Worm (Caenorhabditis elegans) whole organism, late embryonic: Measurements from ENCODE around the gene T28F3.8.
A peak's percentile ranks its signal among the peaks of the same experiment; 100 is the strongest.

ENCODE experiments used
- C38D4.7 ChIP-seq: fragments of 200-800 bp; sonication (Bioruptor generic); optimal IDR thresholded peaks from 2 replicates; lab custom pipeline; 2018; ENCODE audit warnings: mild to moderate bottlenecking, missing genetic modification characterization, moderate library complexity, missing compliant biosample characterization
- ama-1 ChIP-seq: fragments of 150-350 bp; optimal IDR thresholded peaks from 2 replicates; lab custom pipeline; 2014
- ceh-18 ChIP-seq: sonication (generic microtip); optimal IDR thresholded peaks from 2 replicates; lab custom pipeline; 2016; ENCODE audit warnings: missing genetic modification characterization, missing compliant biosample characterization
- ceh-45 ChIP-seq: fragments of 200-800 bp; sonication (Bioruptor generic); IDR thresholded peaks from 2 replicates; pipeline ENCODE4 v1.3.6; 2022; ENCODE audit warnings: missing genetic modification reagents, missing genetic modification characterization, missing compliant biosample characterization
- ceh-6 ChIP-seq: fragments of 200-800 bp; sonication (Bioruptor generic); optimal IDR thresholded peaks from 2 replicates; lab custom pipeline; 2018; ENCODE audit warnings: mild to moderate bottlenecking, missing genetic modification characterization, missing compliant biosample characterization
- ceh-9 ChIP-seq: sonication (generic microtip); optimal IDR thresholded peaks from 2 replicates; lab custom pipeline; 2016; ENCODE audit warnings: mild to moderate bottlenecking, missing genetic modification characterization, inconsistent platforms, missing compliant biosample characterization
- fkh-6 ChIP-seq: sonication (generic microtip); optimal IDR thresholded peaks from 2 replicates; lab custom pipeline; 2016; ENCODE audit warnings: missing genetic modification characterization, missing compliant biosample characterization
- gmeb-2 ChIP-seq: sonication (generic microtip); optimal IDR thresholded peaks from 2 replicates; lab custom pipeline; 2016; ENCODE audit warnings: missing genetic modification characterization, inconsistent platforms, missing compliant biosample characterization
- hlh-30 ChIP-seq: sonication (generic microtip); optimal IDR thresholded peaks from 2 replicates; lab custom pipeline; 2017; ENCODE audit warnings: antibody characterized with exemption, missing genetic modification characterization, missing compliant biosample characterization; ENCODE audit not compliant: insufficient read depth
- hlh-6 ChIP-seq: sonication (generic microtip); optimal IDR thresholded peaks from 2 replicates; lab custom pipeline; 2016; ENCODE audit warnings: missing genotype, missing genetic modification characterization, missing compliant biosample characterization
- lim-6 ChIP-seq: sonication (generic microtip); optimal IDR thresholded peaks from 2 replicates; lab custom pipeline; 2016; ENCODE audit warnings: missing genetic modification characterization, missing compliant biosample characterization
- nhr-232 ChIP-seq: sonication (generic microtip); optimal IDR thresholded peaks from 2 replicates; lab custom pipeline; 2016; ENCODE audit warnings: missing genetic modification characterization, missing compliant biosample characterization
- npax-4 ChIP-seq: sonication (generic microtip); optimal IDR thresholded peaks from 2 replicates; lab custom pipeline; 2016; ENCODE audit warnings: missing genetic modification characterization, missing compliant biosample characterization
- pag-3 ChIP-seq: sonication (generic microtip); optimal IDR thresholded peaks from 2 replicates; lab custom pipeline; 2016; ENCODE audit warnings: missing compliant biosample characterization, missing genetic modification characterization, borderline replicate concordance
- pat-9 ChIP-seq: fragments of 200-800 bp; sonication (Bioruptor generic); optimal IDR thresholded peaks from 2 replicates; lab custom pipeline; 2018; ENCODE audit warnings: mild to moderate bottlenecking, missing genetic modification characterization, moderate library complexity, missing compliant biosample characterization
- pha-2 ChIP-seq: sonication (generic microtip); optimal IDR thresholded peaks from 2 replicates; lab custom pipeline; 2017; ENCODE audit warnings: mild to moderate bottlenecking, missing genetic modification characterization, missing compliant biosample characterization
- ref-2 ChIP-seq: sonication (generic microtip); optimal IDR thresholded peaks from 2 replicates; lab custom pipeline; 2016; ENCODE audit warnings: missing genetic modification characterization, missing compliant biosample characterization
- rnt-1 ChIP-seq: sonication (generic microtip); optimal IDR thresholded peaks from 2 replicates; lab custom pipeline; 2016; ENCODE audit warnings: missing genetic modification characterization, missing compliant biosample characterization
- sdc-2 ChIP-seq: sonication (generic microtip); optimal IDR thresholded peaks from 2 replicates; lab custom pipeline; 2016; ENCODE audit warnings: missing genotype, missing genetic modification characterization, missing compliant biosample characterization
- sox-4 ChIP-seq: sonication (generic microtip); optimal IDR thresholded peaks from 2 replicates; lab custom pipeline; 2017; ENCODE audit warnings: mild to moderate bottlenecking, missing genetic modification characterization, inconsistent platforms, missing compliant biosample characterization
- syd-9 ChIP-seq: sonication (generic microtip); optimal IDR thresholded peaks from 2 replicates; lab custom pipeline; 2016; ENCODE audit warnings: mild to moderate bottlenecking, missing genetic modification characterization, moderate library complexity, missing compliant biosample characterization
- tbx-7 ChIP-seq: sonication (generic microtip); optimal IDR thresholded peaks from 2 replicates; lab custom pipeline; 2016; ENCODE audit warnings: missing genotype, missing genetic modification characterization, missing compliant biosample characterization
- unc-3 ChIP-seq, 2 experiments: fragments of 200-800 bp in 1 of 2; sonication (Bioruptor generic) in 1 of 2; sonication (generic microtip) in 1 of 2; conservative IDR thresholded peaks in 1 of 2; optimal IDR thresholded peaks in 1 of 2; 2 replicates each; pipeline versions ENCODE4 v1.3.6 to Lab custom; 2016 to 2022; ENCODE audit warnings: missing compliant biosample characterization in 2 of 2, missing genetic modification characterization in 2 of 2, missing genetic modification reagents in 1 of 2
- unc-42 ChIP-seq: sonication (generic microtip); optimal IDR thresholded peaks from 2 replicates; lab custom pipeline; 2016; ENCODE audit warnings: missing genotype, missing genetic modification characterization, missing compliant biosample characterization

The T28F3.8 gene

ce11 chrIV:17291629-17292199 is 15.4 kb downstream of the T28F3.8 start, which contains the start of the genes T28F3.11 and slc-17.4:
Gene T28F3.11 (minus strand): TSS chrIV:17291679.
Gene slc-17.4 (minus strand): TSS chrIV:17291733.
- TF ChIP-seq fkh-6 (tag; lab: Kevin White, UChicago) (no peak), unc-42 (tag; lab: Kevin White, UChicago) (peak; percentile 72)
- TF ChIP-seq, all 69 proteins: peak for 1

ce11 chrIV:17287908-17288675 is 19.0 kb downstream of the T28F3.8 start, which contains the start of gene zipt-7.1:
Gene zipt-7.1 (minus strand): TSS chrIV:17288139.
- no peak for TF ChIP-seq npax-4 (tag; lab: Kevin White, UChicago)
- TF ChIP-seq pag-3 (tag; lab: Kevin White, UChicago): no peak
- TF ChIP-seq syd-9 (tag; lab: Kevin White, UChicago): no peak
- no peak for TF ChIP-seq ama-1
- TF ChIP-seq unc-3 (GFP tag; conservative IDR thresholded peaks at IDR 0.05; lab: Robert Waterston, UW): no peak
- no peak for TF ChIP-seq unc-3 (tag; optimal IDR thresholded peaks at IDR 0.05; lab: Kevin White, UChicago)

DNA sequence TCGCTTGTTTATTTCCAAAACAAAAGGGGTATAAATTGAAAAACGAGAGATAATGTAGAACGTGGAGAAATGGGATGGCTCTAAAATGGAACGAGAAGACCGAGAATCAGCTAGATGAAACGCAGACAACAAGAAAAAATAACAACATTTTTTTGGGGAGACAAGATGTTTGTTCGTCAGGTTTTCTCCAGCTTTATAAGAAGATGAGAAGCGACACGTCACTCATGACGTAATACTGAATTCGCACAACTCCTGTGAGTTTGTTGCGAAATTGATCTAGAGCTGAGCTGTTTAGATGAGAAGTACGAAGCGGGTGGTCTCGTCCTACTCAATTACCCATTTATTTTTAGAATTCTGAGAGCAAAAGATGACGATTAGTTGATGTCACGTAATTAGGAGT is 21.9 kb downstream of the T28F3.8 start:
- TF ChIP-seq unc-42 (tag; lab: Kevin White, UChicago): peak; percentile 17
- no peak for TF ChIP-seq ceh-9 (tag; lab: Kevin White, UChicago)

DNA sequence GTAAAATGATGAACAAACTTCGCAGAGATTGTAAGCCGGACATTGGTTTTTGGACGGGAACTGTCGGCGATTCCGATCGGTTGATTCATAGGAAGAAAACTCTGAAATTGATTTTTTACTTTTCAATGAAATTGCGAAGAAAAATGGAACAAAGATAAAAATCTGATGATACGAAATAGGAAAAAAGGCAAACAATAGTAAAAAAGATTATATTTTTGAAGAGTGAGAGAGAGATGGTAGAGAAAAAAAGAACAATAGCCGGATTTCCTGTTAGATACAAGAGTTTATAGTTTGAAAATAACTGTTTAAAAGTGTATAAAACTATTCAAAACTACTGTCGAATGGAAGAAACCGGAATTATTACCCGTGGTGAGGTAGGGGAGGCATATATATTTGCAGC is 23.0 kb downstream of the T28F3.8 start, which contains the start of gene nra-1:
Gene nra-1, minus strand, starts transcription at position 101 of the 400 bp plus-strand sequence.
- TF ChIP-seq pha-2 (tag; lab: Kevin White, UChicago) (no peak), ceh-9 (tag; lab: Kevin White, UChicago) (no peak), tbx-7 (no peak), hlh-30 (tag; lab: Kevin White, UChicago) (no peak), rnt-1 (tag; lab: Kevin White, UChicago) (no peak), ceh-45 (GFP tag; lab: Robert Waterston, UW) (no peak), hlh-6 (no peak), nhr-232 (tag; lab: Kevin White, UChicago) (no peak), gmeb-2 (tag; lab: Kevin White, UChicago) (no peak), ceh-18 (tag; lab: Kevin White, UChicago) (no peak), sox-4 (tag; lab: Kevin White, UChicago) (no peak), sdc-2 (tag; lab: Kevin White, UChicago) (no peak), ama-1 (no peak)
- TF ChIP-seq, all 69 proteins: peak for 0

DNA sequence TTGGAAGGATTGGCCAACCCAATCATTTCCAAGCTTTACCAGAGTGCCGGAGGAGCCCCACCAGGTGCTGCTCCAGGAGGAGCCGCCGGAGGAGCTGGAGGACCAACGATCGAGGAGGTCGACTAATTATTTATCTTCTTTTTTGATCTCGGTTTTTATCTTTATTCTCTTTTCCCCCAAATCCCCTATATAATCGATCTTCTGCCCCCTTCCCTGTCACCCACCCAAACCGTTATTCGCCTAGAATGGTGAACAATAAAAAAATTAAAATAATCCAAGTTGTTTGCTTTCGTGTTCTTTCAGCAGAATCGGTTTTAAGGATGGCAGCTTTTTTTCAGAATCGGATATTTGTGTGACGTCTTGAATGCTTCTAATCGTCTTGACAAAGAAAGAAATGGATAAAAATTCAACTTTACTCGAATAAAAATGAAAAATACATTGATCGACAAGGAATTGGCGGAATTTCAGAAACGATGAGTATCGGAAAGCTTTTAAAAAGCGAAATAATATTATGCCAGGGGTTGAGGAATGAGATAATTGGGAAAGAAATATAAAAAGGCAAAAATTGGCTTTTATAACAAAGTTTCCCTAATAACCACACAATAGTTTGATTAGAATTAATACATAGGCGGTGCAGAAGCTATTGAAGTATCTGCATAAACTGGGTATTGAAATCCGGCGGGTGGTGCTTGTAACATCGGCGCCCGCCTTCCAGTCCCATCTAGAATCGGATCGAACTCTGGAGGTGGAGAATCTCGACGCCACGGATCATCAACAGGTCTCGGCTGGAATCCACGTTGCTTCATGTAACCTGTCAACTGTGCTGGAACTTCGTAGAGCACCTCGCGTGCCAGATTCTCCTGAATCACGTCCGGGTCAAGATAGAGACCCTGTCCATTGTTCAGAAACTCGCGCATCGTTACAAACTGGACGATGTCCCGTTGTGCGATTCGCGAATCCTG is 25.8 kb downstream of the T28F3.8 start:
- TF ChIP-seq ref-2 (tag; lab: Kevin White, UChicago) (no peak), C38D4.7 (GFP tag; lab: Kevin White, UChicago) (no peak)
- TF ChIP-seq, all 69 proteins: peak for 0

DNA sequence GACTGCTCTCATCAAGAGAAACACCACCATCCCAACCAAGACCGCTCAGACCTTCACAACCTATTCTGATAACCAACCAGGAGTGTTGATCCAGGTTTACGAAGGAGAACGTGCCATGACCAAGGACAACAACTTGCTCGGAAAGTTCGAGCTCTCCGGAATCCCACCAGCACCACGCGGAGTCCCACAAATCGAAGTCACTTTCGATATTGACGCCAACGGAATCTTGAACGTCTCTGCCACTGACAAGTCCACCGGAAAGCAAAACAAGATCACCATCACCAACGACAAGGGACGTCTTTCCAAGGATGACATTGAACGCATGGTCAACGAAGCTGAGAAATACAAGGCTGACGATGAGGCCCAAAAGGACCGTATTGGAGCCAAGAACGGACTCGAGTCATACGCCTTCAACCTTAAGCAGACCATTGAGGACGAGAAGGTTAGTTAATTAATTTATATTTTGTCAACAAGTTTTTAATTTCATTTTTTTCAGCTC is 26.6 kb downstream of the T28F3.8 start:
- TF ChIP-seq lim-6 (tag; lab: Kevin White, UChicago) (no peak), unc-3 (GFP tag; conservative IDR thresholded peaks at IDR 0.05; lab: Robert Waterston, UW) (no peak), unc-3 (tag; optimal IDR thresholded peaks at IDR 0.05; lab: Kevin White, UChicago) (no peak), pat-9 (no peak), ceh-6 (no peak), fkh-6 (tag; lab: Kevin White, UChicago) (no peak), unc-42 (tag; lab: Kevin White, UChicago) (no peak)
